Fruit fly (Drosophila melanogaster) whole organism, wandering third instar larva: ENCODE measurements around the gene CG4465.

Experiments used
- Abd-B ChIP-seq: fragments of >200 bp; optimal IDR thresholded peaks from 2 replicates; lab custom pipeline; 2017; ENCODE audit warnings: missing biosample characterization, missing genetic modification characterization
- CG32264 ChIP-seq: fragments of 200-800 bp; sonication (Bioruptor generic); optimal IDR thresholded peaks from 2 replicates; lab custom pipeline; 2016; ENCODE audit warnings: missing biosample characterization, missing genetic modification characterization
- CG9705 ChIP-seq: fragments of 200-800 bp; sonication (Bioruptor generic); optimal IDR thresholded peaks from 2 replicates; lab custom pipeline; 2018; ENCODE audit warnings: missing biosample characterization, mild to moderate bottlenecking, missing genetic modification characterization
- CrebA ChIP-seq: fragments of 200-800 bp; sonication (Bioruptor generic); optimal IDR thresholded peaks from 2 replicates; lab custom pipeline; 2016; ENCODE audit warnings: missing biosample characterization, mild to moderate bottlenecking, missing genetic modification characterization, borderline replicate concordance
- Dfd ChIP-seq: fragments of >200 bp; optimal IDR thresholded peaks from 2 replicates; lab custom pipeline; 2017; ENCODE audit warnings: missing biosample characterization, missing genetic modification characterization
- Dif ChIP-seq: fragments of 200-275, 200-300 bp; sonication (Bioruptor generic); optimal IDR thresholded peaks from 2 replicates; lab custom pipeline; 2018; ENCODE audit warnings: missing biosample characterization, missing genetic modification characterization; ENCODE audit not compliant: partially characterized antibody
- GATAd ChIP-seq: sonication (Bioruptor generic); optimal IDR thresholded peaks from 2 replicates; lab custom pipeline; 2016; ENCODE audit warnings: missing biosample characterization, missing genetic modification characterization
- HLH106 ChIP-seq: fragments of 200-800 bp; optimal IDR thresholded peaks from 3 replicates; lab custom pipeline; 2019; ENCODE audit warnings: missing biosample characterization, mild to moderate bottlenecking, missing genetic modification characterization, moderate library complexity
- Hnf4 ChIP-seq: fragments of 200-800 bp; sonication (Bioruptor generic); optimal IDR thresholded peaks from 2 replicates; lab custom pipeline; 2016; ENCODE audit warnings: missing biosample characterization, mild to moderate bottlenecking, missing genetic modification characterization
- Hr78 ChIP-seq: fragments of >200 bp; optimal IDR thresholded peaks from 2 replicates; lab custom pipeline; 2017; ENCODE audit warnings: missing biosample characterization, missing genetic modification characterization
- Hr83 ChIP-seq: fragments of 200-300 bp; sonication (Bioruptor generic); optimal IDR thresholded peaks from 2 replicates; lab custom pipeline; 2016; ENCODE audit warnings: missing biosample characterization, mild to moderate bottlenecking, missing genetic modification characterization, moderate library complexity; ENCODE audit not compliant: poor library complexity, severe bottlenecking
- Jra ChIP-seq: sonication (Bioruptor generic); optimal IDR thresholded peaks from 2 replicates; lab custom pipeline; 2016; ENCODE audit warnings: missing biosample characterization, missing genetic modification characterization
- Mio ChIP-seq: sonication (Bioruptor generic); optimal IDR thresholded peaks from 2 replicates; lab custom pipeline; 2016; ENCODE audit warnings: missing biosample characterization, missing genetic modification characterization
- Myc ChIP-seq: fragments of >200 bp; optimal IDR thresholded peaks from 2 replicates; lab custom pipeline; 2017
- N ChIP-seq: fragments of >200 bp; optimal IDR thresholded peaks from 2 replicates; lab custom pipeline; 2018; ENCODE audit warnings: missing biosample characterization, missing external identifiers, missing genetic modification characterization
- OdsH ChIP-seq: fragments of 200-800 bp; sonication (Bioruptor generic); optimal IDR thresholded peaks from 2 replicates; lab custom pipeline; 2016; ENCODE audit warnings: missing biosample characterization, mild to moderate bottlenecking, missing genetic modification characterization
- Rel ChIP-seq, 2 experiments: fragments of 200-800 bp; sonication (Bioruptor generic) in 1 of 2; optimal IDR thresholded peaks; 2 replicates in 1 of 2; 3 replicates in 1 of 2; lab custom pipeline; 2016 to 2019; ENCODE audit warnings: mild to moderate bottlenecking in 2 of 2, missing biosample characterization in 2 of 2, missing genetic modification characterization in 2 of 2, moderate library complexity in 1 of 2
- Sp1 ChIP-seq: fragments of 200-800 bp; sonication (Bioruptor generic); optimal IDR thresholded peaks from 3 replicates; lab custom pipeline; 2019; ENCODE audit warnings: missing biosample characterization, mild to moderate bottlenecking, missing genetic modification characterization, moderate library complexity
- Vsx2 ChIP-seq: fragments of 200-300, 225-300 bp; sonication (Bioruptor generic); optimal IDR thresholded peaks from 2 replicates; lab custom pipeline; 2018; ENCODE audit warnings: missing biosample characterization, missing genetic modification characterization; ENCODE audit not compliant: partially characterized antibody
- br ChIP-seq: fragments of 200-800 bp; sonication (Bioruptor generic); optimal IDR thresholded peaks from 2 replicates; lab custom pipeline; 2016; ENCODE audit warnings: missing biosample characterization, missing genetic modification characterization
- brk ChIP-seq: fragments of 200-800 bp; sonication (Bioruptor generic); optimal IDR thresholded peaks from 2 replicates; lab custom pipeline; 2016; ENCODE audit warnings: missing biosample characterization, mild to moderate bottlenecking, missing genetic modification characterization
- dl ChIP-seq, 2 experiments: fragments of 175-275, 200-275 bp in 1 of 2; fragments of 200-275 bp in 1 of 2; sonication (Bioruptor generic); optimal IDR thresholded peaks; lab custom pipeline; 2018; ENCODE audit warnings: mild to moderate bottlenecking in 2 of 2, missing biosample characterization in 2 of 2, missing genetic modification characterization in 2 of 2, moderate library complexity in 2 of 2; ENCODE audit not compliant: partially characterized antibody in 2 of 2, insufficient read depth in 1 of 2
- dmrt93B ChIP-seq: fragments of 200-800 bp; sonication (Bioruptor generic); optimal IDR thresholded peaks from 2 replicates; lab custom pipeline; 2018; ENCODE audit warnings: missing biosample characterization, mild to moderate bottlenecking, missing genetic modification characterization
- dsf ChIP-seq: sonication (Bioruptor generic); optimal IDR thresholded peaks from 2 replicates; lab custom pipeline; 2016; ENCODE audit warnings: missing biosample characterization, missing genetic modification characterization, borderline replicate concordance
- ey ChIP-seq: fragments of 200-800 bp; sonication (Bioruptor generic); optimal IDR thresholded peaks from 2 replicates; lab custom pipeline; 2016; ENCODE audit warnings: missing biosample characterization, missing genetic modification characterization
- foxo ChIP-seq, 2 experiments: fragments of 200-800 bp; sonication (Bioruptor generic); optimal IDR thresholded peaks; 2 replicates in 1 of 2; 3 replicates in 1 of 2; lab custom pipeline; 2016 to 2017; ENCODE audit warnings: missing biosample characterization in 2 of 2, missing genetic modification characterization in 2 of 2
- fru ChIP-seq: fragments of 200-800 bp; sonication (Bioruptor generic); optimal IDR thresholded peaks from 3 replicates; lab custom pipeline; 2016; ENCODE audit warnings: missing biosample characterization, mild to moderate bottlenecking, missing genetic modification characterization
- h ChIP-seq: fragments of 200-800 bp; sonication (Bioruptor generic); optimal IDR thresholded peaks from 3 replicates; lab custom pipeline; 2016; ENCODE audit warnings: missing biosample characterization, mild to moderate bottlenecking, missing genetic modification characterization
- jim ChIP-seq: fragments of 175-275, 200-325 bp; sonication (Bioruptor generic); optimal IDR thresholded peaks from 2 replicates; lab custom pipeline; 2016; ENCODE audit warnings: missing biosample characterization, mild to moderate bottlenecking, missing genetic modification characterization
- lola ChIP-seq: fragments of >200 bp; optimal IDR thresholded peaks from 2 replicates; lab custom pipeline; 2017; ENCODE audit warnings: missing biosample characterization, missing genetic modification characterization
- pan ChIP-seq: fragments of >200 bp; optimal IDR thresholded peaks from 2 replicates; lab custom pipeline; 2017
- psq ChIP-seq: fragments of 200-800 bp; sonication (Bioruptor generic); optimal IDR thresholded peaks from 3 replicates; lab custom pipeline; 2017; ENCODE audit warnings: missing biosample characterization, mild to moderate bottlenecking, missing genetic modification characterization, moderate library complexity
- rgr ChIP-seq: fragments of 200-800 bp; sonication (Bioruptor generic); optimal IDR thresholded peaks from 3 replicates; lab custom pipeline; 2016; ENCODE audit warnings: missing biosample characterization, mild to moderate bottlenecking, missing genetic modification characterization
- sage ChIP-seq: fragments of 200-800 bp; sonication (Bioruptor generic); optimal IDR thresholded peaks from 2 replicates; lab custom pipeline; 2016; ENCODE audit warnings: missing biosample characterization, mild to moderate bottlenecking, missing genetic modification characterization
- sv ChIP-seq: fragments of 200-800 bp; sonication (Bioruptor generic); optimal IDR thresholded peaks from 3 replicates; lab custom pipeline; 2016; ENCODE audit warnings: missing biosample characterization, missing genetic modification characterization
- tai ChIP-seq: sonication (Bioruptor generic); optimal IDR thresholded peaks from 2 replicates; lab custom pipeline; 2016; ENCODE audit warnings: missing biosample characterization, missing genetic modification characterization
- usp ChIP-seq: fragments of >200 bp; optimal IDR thresholded peaks from 2 replicates; lab custom pipeline; 2017; ENCODE audit warnings: missing biosample characterization, missing genetic modification characterization
- woc ChIP-seq: sonication (Bioruptor generic); optimal IDR thresholded peaks from 2 replicates; lab custom pipeline; 2016; ENCODE audit warnings: missing biosample characterization, mild to moderate bottlenecking, missing genetic modification characterization

CG4465 gene

DNA sequence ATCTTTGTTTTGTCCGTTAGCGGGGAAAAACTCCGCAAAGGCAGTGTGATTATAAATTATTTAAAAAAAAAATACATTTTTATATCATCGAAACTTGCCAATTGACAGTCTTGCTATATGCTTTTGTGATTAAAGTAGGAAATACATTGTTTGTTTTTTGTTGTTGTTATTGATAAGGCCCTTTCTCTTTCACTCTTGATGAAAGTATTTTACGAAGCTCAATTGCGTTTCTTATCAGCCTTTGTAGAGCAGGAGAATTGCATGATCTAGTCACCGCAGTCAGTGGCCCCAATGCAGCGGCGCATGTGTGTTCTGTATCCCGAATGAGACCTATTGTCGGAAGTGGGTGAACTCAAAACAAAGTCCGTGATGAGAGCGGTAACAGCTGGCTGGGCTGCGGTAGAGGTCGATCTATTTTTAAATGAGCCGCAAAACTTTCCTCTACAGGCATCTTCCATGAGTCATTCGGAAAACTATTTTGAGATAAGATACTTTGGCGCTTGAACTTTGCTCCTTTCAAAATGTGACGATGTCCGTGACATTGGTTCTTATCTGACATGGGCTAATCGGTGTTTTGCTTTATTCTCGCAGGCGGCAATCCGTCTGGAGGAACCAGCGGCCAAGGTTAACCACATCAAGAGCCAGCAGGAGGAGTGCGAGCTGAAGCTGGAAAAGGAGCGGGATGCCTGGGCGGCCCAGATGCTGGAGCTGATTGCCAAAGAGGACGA is 7.2 kb downstream of the CG4465 start:
- no peak for TF ChIP-seq brk (GFP tag; lab: Kevin White, UChicago)
- TF ChIP-seq Rel (GFP tag; optimal IDR thresholded peaks at IDR 0.05; lab: Kevin White, UChicago), result no peak
- peak; percentile 83 for TF ChIP-seq Rel (tag; optimal IDR thresholded peaks at IDR 0.05; lab: Kevin White, UChicago)
- TF ChIP-seq ey, result no peak
- TF ChIP-seq CG9705 (GFP tag; lab: Kevin White, UChicago), result no peak
- TF ChIP-seq br, result peak; percentile 7
- TF ChIP-seq Jra (GFP tag; lab: Kevin White, UChicago), result no peak
- no peak for TF ChIP-seq Hr78
- no peak for TF ChIP-seq Sp1 (GFP tag; lab: Kevin White, UChicago)

DNA sequence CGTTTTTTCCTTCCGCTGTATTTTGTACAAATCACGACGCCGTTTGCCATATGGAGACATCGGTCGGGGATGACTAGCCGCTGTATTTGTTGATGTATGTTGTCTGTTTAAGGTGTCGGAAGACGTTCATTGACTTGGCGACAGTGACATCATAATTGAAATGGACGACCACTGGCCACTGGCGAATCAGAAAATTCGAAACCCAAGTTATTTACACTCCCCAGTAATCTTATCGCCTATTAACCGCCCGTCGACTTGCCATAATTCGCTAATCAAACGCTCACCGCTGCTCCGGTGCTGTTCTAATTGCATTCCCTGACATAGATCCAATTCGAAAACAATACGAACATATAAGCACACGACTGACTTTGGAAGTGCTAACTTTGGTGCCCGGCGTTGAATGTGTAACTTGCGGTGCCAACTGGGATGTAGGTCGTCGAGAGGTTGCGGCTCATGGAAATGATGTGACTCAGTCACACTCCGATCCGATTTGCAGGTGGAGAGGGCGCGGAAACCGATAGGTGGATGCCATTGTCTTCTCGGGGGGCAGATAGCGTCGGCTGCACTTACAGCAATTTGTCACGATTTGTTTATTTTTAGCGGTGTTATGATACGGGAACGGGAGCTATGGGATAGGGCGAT is 8.0 kb downstream of the CG4465 start:
- TF ChIP-seq Dfd (GFP tag; lab: Kevin White, UChicago) (no peak), HLH106 (no peak), Jra (GFP tag; lab: Kevin White, UChicago) (no peak), Dif (GFP tag; lab: Kevin White, UChicago) (no peak), pan (no peak)

DNA sequence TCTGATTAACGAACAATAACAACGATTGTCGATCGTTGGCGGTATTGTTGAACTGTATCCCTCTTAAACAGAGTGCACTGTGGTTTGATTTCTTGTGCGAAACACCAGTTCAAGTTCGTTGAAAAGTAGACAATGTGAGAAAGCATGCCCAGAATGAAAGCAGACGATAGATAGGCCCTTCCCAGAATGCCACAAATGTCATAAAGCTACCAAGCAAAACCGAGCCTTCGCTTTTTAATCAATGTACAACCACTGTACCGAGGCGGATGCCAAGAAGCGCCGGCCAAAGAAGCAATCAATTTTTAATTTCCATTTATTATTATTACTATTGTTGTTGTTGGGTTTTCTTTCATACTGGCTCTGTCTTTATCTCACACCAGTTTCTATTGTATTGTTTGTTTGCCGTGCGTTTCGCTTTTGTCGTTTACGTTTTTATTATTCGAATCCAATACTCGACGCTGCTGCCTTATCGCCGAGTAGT is 8.7 kb downstream of the CG4465 start:
- TF ChIP-seq N (no peak), CG32264 (GFP tag; lab: Kevin White, UChicago) (peak; percentile 64), Jra (GFP tag; lab: Kevin White, UChicago) (peak; percentile 56), usp (GFP tag; lab: Kevin White, UChicago) (no peak), woc (GFP tag; lab: Kevin White, UChicago) (peak; percentile 41), psq (GFP tag; lab: Kevin White, UChicago) (peak; percentile 69), tai (no peak), Hr83 (GFP tag; lab: Kevin White, UChicago) (peak; percentile 45), Hnf4 (peak; percentile 80), sage (peak; percentile 40), Rel (GFP tag; optimal IDR thresholded peaks at IDR 0.05; lab: Kevin White, UChicago) (peak; percentile 17), Rel (tag; optimal IDR thresholded peaks at IDR 0.05; lab: Kevin White, UChicago) (no peak), Myc (no peak), dmrt93B (GFP tag; lab: Kevin White, UChicago) (peak; percentile 44), dsf (peak; percentile 23), HLH106 (peak; percentile 40), Dfd (GFP tag; lab: Kevin White, UChicago) (no peak), brk (GFP tag; lab: Kevin White, UChicago) (peak; percentile 75), OdsH (peak; percentile 82), CrebA (GFP tag; lab: Kevin White, UChicago) (no peak), ey (peak; percentile 83), sv (GFP tag; lab: Kevin White, UChicago) (peak; percentile 77), lola (GFP tag; lab: Kevin White, UChicago) (no peak), Mio (GFP tag; lab: Kevin White, UChicago) (no peak), br (peak; percentile 88), foxo (GFP tag; optimal IDR thresholded peaks at IDR 0.05; lab: Kevin White, UChicago) (peak; percentile 5 to 85), pan (no peak), Abd-B (no peak), dl (GFP tag; optimal IDR thresholded peaks at IDR 0.05; lab: Kevin White, UChicago; ENCODE audit: insufficient read depth in 1 of 2, partially characterized antibody in 2 of 2) (no peak), Vsx2 (GFP tag; lab: Kevin White, UChicago) (no peak), fru (GFP tag; lab: Kevin White, UChicago) (peak; percentile 69), CG9705 (GFP tag; lab: Kevin White, UChicago) (no peak), Dif (GFP tag; lab: Kevin White, UChicago) (no peak), h (GFP tag; lab: Kevin White, UChicago) (peak; percentile 88), GATAd (GFP tag; lab: Kevin White, UChicago) (no peak), Hr78 (no peak), Sp1 (GFP tag; lab: Kevin White, UChicago) (peak; percentile 39), rgr (GFP tag; lab: Kevin White, UChicago) (peak; percentile 87), jim (GFP tag; lab: Kevin White, UChicago) (no peak)
